Worm (Caenorhabditis elegans) whole organism, L4 larva: ENCODE data around the gene klp-17.

ENCODE experiments used
- ama-1 ChIP-seq: fragments of 150-350 bp; optimal IDR thresholded peaks from 2 replicates; lab custom pipeline; 2014; ENCODE audit warnings: inconsistent platforms, mixed read lengths
- jun-1 ChIP-seq: fragments of 150-350 bp; optimal IDR thresholded peaks from 2 replicates; lab custom pipeline; 2014; ENCODE audit warnings: missing biosample characterization, missing genetic modification reagents, missing genetic modification characterization
- nhr-25 ChIP-seq: sonication (generic microtip); optimal IDR thresholded peaks from 2 replicates; lab custom pipeline; 2017; ENCODE audit warnings: missing genetic modification characterization, mild to moderate bottlenecking, missing compliant biosample characterization, antibody characterized with exemption, moderate library complexity, borderline replicate concordance; ENCODE audit not compliant: insufficient read depth
- nhr-28 ChIP-seq: fragments of 150-350 bp; optimal IDR thresholded peaks from 2 replicates; lab custom pipeline; 2014; ENCODE audit warnings: missing biosample characterization, missing genetic modification characterization
- pqm-1 ChIP-seq: sonication (generic microtip); optimal IDR thresholded peaks from 2 replicates; lab custom pipeline; 2017; ENCODE audit warnings: missing biosample characterization, missing genetic modification characterization

DNA sequence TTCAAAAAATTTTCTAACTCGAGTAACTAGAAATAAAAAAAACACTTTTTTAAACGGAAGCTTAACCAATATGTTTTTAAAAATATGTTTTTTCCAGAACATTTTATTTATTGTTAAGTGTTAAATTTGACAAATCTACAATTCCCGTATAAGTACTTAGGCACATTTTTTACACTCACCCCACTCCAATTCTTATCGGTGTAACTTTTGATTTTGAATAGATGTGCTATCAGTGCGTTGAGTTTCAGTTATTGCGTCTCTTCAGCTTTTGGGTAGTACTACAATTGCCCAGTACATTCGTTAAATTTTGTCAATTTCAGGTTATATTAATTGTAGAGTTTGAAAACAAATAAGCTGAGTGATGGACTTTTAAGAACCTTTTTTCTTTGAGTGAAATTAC, 43.4 kb downstream of the klp-17 start:
- TF ChIP-seq ama-1 (lab: Kevin White, UChicago) (no peak), jun-1 (tag; lab: Kevin White, UChicago) (no peak), nhr-25 (tag; lab: Kevin White, UChicago) (no peak), nhr-28 (tag; lab: Kevin White, UChicago) (peak; percentile 47), pqm-1 (tag; lab: Kevin White, UChicago) (peak; percentile 75)
